Worm (Caenorhabditis elegans): ENCODE measurements around the gene T01B6.1.

DNA sequence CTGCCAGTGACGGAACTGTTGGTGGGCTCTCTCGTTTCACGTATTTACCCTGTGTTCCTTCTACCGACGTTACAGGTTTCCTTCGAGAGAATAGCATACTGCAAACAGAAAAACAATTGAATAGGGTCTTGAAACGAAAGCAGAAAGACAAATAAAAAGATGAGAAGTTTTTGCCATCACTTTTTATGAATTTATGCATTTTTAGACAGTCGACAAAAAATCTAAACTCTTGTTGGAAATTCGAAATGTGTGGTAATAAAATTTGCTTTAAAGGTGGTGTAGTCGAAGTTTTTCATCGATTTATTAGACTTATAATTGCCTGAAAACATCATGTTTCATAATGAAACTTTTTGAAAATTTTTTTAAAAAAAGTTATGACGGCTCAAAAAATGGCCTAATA lies 48.4 kb upstream of the T01B6.1 start, which contains the start of gene sav-1:
- TF ChIP-seq ztf-23 (GFP tag; IDR thresholded peaks at IDR 0.05) (no peak), flt-1 (GFP tag; IDR thresholded peaks at IDR 0.05) (no peak), cog-1 (tag; optimal IDR thresholded peaks at IDR 0.05) (no peak), med-1 (GFP tag; optimal IDR thresholded peaks at IDR 0.05; ENCODE audit: insufficient read depth) (no peak), ztf-29 (GFP tag; IDR thresholded peaks at IDR 0.05) (no peak), klf-2 (GFP tag; conservative IDR thresholded peaks at IDR 0.05) (no peak), ref-1 (GFP tag; conservative IDR thresholded peaks at IDR 0.05) (no peak)
